Worm (Caenorhabditis elegans) whole organism, L2 larva: ENCODE data around the gene mksr-1.

Experiments
- C34F6.9 ChIP-seq: fragments of 150-350 bp; optimal IDR thresholded peaks from 2 replicates; lab custom pipeline; 2014; ENCODE audit warnings: missing biosample characterization, missing genetic modification characterization
- F13H6.1 ChIP-seq: sonication (generic microtip); optimal IDR thresholded peaks from 2 replicates; lab custom pipeline; 2016; ENCODE audit warnings: missing genetic modification characterization, missing compliant biosample characterization
- R02D3.7 ChIP-seq: fragments of 150-350 bp; optimal IDR thresholded peaks from 2 replicates; lab custom pipeline; 2014; ENCODE audit warnings: missing biosample characterization, missing genetic modification characterization
- Y55F3AM.14 ChIP-seq: fragments of 200-800 bp; sonication (Bioruptor generic); optimal IDR thresholded peaks from 2 replicates; lab custom pipeline; 2018; ENCODE audit warnings: mild to moderate bottlenecking, missing genetic modification characterization, missing compliant biosample characterization
- ZK546.5 ChIP-seq: sonication (generic microtip); optimal IDR thresholded peaks from 2 replicates; lab custom pipeline; 2017; ENCODE audit warnings: missing biosample characterization, missing genetic modification characterization
- alr-1 ChIP-seq: fragments of 150-350 bp; optimal IDR thresholded peaks from 2 replicates; lab custom pipeline; 2014; ENCODE audit warnings: missing biosample characterization, missing genetic modification characterization
- aly-2 ChIP-seq: fragments of 150-350 bp; optimal IDR thresholded peaks from 2 replicates; lab custom pipeline; 2014; ENCODE audit warnings: missing biosample characterization, missing genetic modification characterization
- ama-1 ChIP-seq: fragments of 150-350 bp; optimal IDR thresholded peaks from 2 replicates; lab custom pipeline; 2018; ENCODE audit warnings: inconsistent platforms
- blmp-1 ChIP-seq: sonication (generic microtip); optimal IDR thresholded peaks from 2 replicates; lab custom pipeline; 2017; ENCODE audit warnings: missing genetic modification characterization, mild to moderate bottlenecking, missing compliant biosample characterization, antibody characterized with exemption, moderate library complexity; ENCODE audit not compliant: insufficient read depth
- ceh-16 ChIP-seq: fragments of 150-350 bp; optimal IDR thresholded peaks from 2 replicates; lab custom pipeline; 2014; ENCODE audit warnings: missing biosample characterization, missing genetic modification characterization
- ceh-82 ChIP-seq: fragments of 150-350 bp; optimal IDR thresholded peaks from 2 replicates; lab custom pipeline; 2014; ENCODE audit warnings: missing biosample characterization, missing genetic modification characterization
- crh-2 ChIP-seq: sonication (generic microtip); optimal IDR thresholded peaks from 2 replicates; lab custom pipeline; 2017; ENCODE audit warnings: missing biosample characterization, missing genetic modification characterization
- dmd-4 ChIP-seq: sonication (generic microtip); optimal IDR thresholded peaks from 2 replicates; lab custom pipeline; 2017; ENCODE audit warnings: missing biosample characterization, missing genetic modification characterization
- egl-27 ChIP-seq: sonication (generic microtip); optimal IDR thresholded peaks from 3 replicates; lab custom pipeline; 2017; ENCODE audit warnings: missing biosample characterization, missing genetic modification reagents, missing genetic modification characterization
- elt-1 ChIP-seq: fragments of 150-350 bp; optimal IDR thresholded peaks from 2 replicates; lab custom pipeline; 2014; ENCODE audit warnings: missing biosample characterization, missing genetic modification characterization
- elt-3 ChIP-seq: sonication (generic microtip); optimal IDR thresholded peaks from 2 replicates; lab custom pipeline; 2017; ENCODE audit warnings: missing biosample characterization, missing genetic modification characterization
- fos-1 ChIP-seq: fragments of 150-350 bp; optimal IDR thresholded peaks from 2 replicates; lab custom pipeline; 2014; ENCODE audit warnings: missing biosample characterization, missing genetic modification characterization
- gmeb-1 ChIP-seq: fragments of 150-350 bp; optimal IDR thresholded peaks from 2 replicates; lab custom pipeline; 2014; ENCODE audit warnings: missing biosample characterization, missing genetic modification characterization
- lin-11 ChIP-seq: fragments of 150-350 bp; sonication (generic microtip); optimal IDR thresholded peaks from 2 replicates; lab custom pipeline; 2014; ENCODE audit warnings: missing biosample characterization, missing genetic modification characterization, inconsistent platforms, mixed read lengths
- lin-13 ChIP-seq: fragments of 150-350 bp; optimal IDR thresholded peaks from 2 replicates; lab custom pipeline; 2014; ENCODE audit warnings: missing biosample characterization, missing genetic modification reagents, missing genetic modification characterization
- lin-39 ChIP-seq: fragments of 150-350 bp; optimal IDR thresholded peaks from 2 replicates; lab custom pipeline; 2014; ENCODE audit warnings: missing biosample characterization, missing genetic modification reagents, missing genetic modification characterization
- lsy-2 ChIP-seq, 2 experiments: fragments of 150-350 bp in 1 of 2; sonication (generic microtip) in 1 of 2; optimal IDR thresholded peaks; 2 replicates each; lab custom pipeline; 2014 to 2017; ENCODE audit warnings: missing biosample characterization in 2 of 2, missing genetic modification characterization in 2 of 2
- mab-5 ChIP-seq: fragments of 150-350 bp; optimal IDR thresholded peaks from 2 replicates; lab custom pipeline; 2014; ENCODE audit warnings: missing biosample characterization, missing genetic modification characterization
- mbf-1 ChIP-seq: sonication (generic microtip); optimal IDR thresholded peaks from 2 replicates; lab custom pipeline; 2017; ENCODE audit warnings: missing biosample characterization, missing genetic modification characterization
- mdl-1 ChIP-seq, 2 experiments: fragments of 150-350 bp in 1 of 2; sonication (generic microtip) in 1 of 2; optimal IDR thresholded peaks; 2 replicates each; lab custom pipeline; 2017; ENCODE audit warnings: missing biosample characterization in 2 of 2, missing genetic modification characterization in 2 of 2
- nhr-10 ChIP-seq: sonication (generic microtip); optimal IDR thresholded peaks from 2 replicates; lab custom pipeline; 2017; ENCODE audit warnings: missing biosample characterization, missing genetic modification characterization
- nhr-11 ChIP-seq: fragments of 150-350 bp; optimal IDR thresholded peaks from 2 replicates; lab custom pipeline; 2014; ENCODE audit warnings: missing biosample characterization, missing genetic modification characterization
- nhr-12 ChIP-seq: fragments of 150-350 bp; optimal IDR thresholded peaks from 2 replicates; lab custom pipeline; 2014; ENCODE audit warnings: missing biosample characterization, missing genetic modification characterization
- nhr-129 ChIP-seq: fragments of 150-350 bp; optimal IDR thresholded peaks from 2 replicates; lab custom pipeline; 2014; ENCODE audit warnings: missing biosample characterization, missing genetic modification characterization
- nhr-21 ChIP-seq: fragments of 150-350 bp; optimal IDR thresholded peaks from 2 replicates; lab custom pipeline; 2014; ENCODE audit warnings: missing biosample characterization, missing genetic modification characterization
- nhr-23 ChIP-seq: fragments of 150-350 bp; optimal IDR thresholded peaks from 2 replicates; lab custom pipeline; 2014; ENCODE audit warnings: missing biosample characterization, missing genetic modification reagents, missing genetic modification characterization
- nhr-237 ChIP-seq: fragments of 150-350 bp; optimal IDR thresholded peaks from 2 replicates; lab custom pipeline; 2014; ENCODE audit warnings: missing biosample characterization, missing genetic modification characterization
- nhr-25 ChIP-seq: fragments of 150-350 bp; sonication (generic microtip); optimal IDR thresholded peaks from 3 replicates; lab custom pipeline; 2014; ENCODE audit warnings: missing biosample characterization, missing genetic modification characterization
- nhr-6 ChIP-seq: fragments of 150-350 bp; optimal IDR thresholded peaks from 2 replicates; lab custom pipeline; 2014; ENCODE audit warnings: missing biosample characterization, missing genetic modification characterization
- nhr-77 ChIP-seq: fragments of 150-350 bp; optimal IDR thresholded peaks from 2 replicates; lab custom pipeline; 2014; ENCODE audit warnings: missing biosample characterization, missing genetic modification characterization
- peb-1 ChIP-seq: fragments of 150-350 bp; optimal IDR thresholded peaks from 2 replicates; lab custom pipeline; 2014; ENCODE audit warnings: missing biosample characterization, missing genetic modification characterization
- sem-4 ChIP-seq: fragments of 150-350 bp; optimal IDR thresholded peaks from 2 replicates; lab custom pipeline; 2014; ENCODE audit warnings: missing biosample characterization, missing genetic modification reagents, missing genetic modification characterization
- skn-1 ChIP-seq: sonication (generic microtip); optimal IDR thresholded peaks from 2 replicates; lab custom pipeline; 2017; ENCODE audit warnings: missing biosample characterization, missing genetic modification characterization
- sma-3 ChIP-seq: sonication (generic microtip); optimal IDR thresholded peaks from 2 replicates; lab custom pipeline; 2016; ENCODE audit warnings: missing genetic modification reagents, missing genetic modification characterization, missing compliant biosample characterization
- sma-9 ChIP-seq, 2 experiments: fragments of 150-350 bp in 1 of 2; sonication (generic microtip) in 1 of 2; optimal IDR thresholded peaks; 2 replicates each; lab custom pipeline; 2014 to 2016; ENCODE audit warnings: missing genetic modification characterization in 2 of 2, mild to moderate bottlenecking in 1 of 2, missing biosample characterization in 1 of 2, missing compliant biosample characterization in 1 of 2, missing genetic modification reagents in 1 of 2, moderate library complexity in 1 of 2
- snpc-4 ChIP-seq: fragments of 150-350 bp; optimal IDR thresholded peaks from 2 replicates; lab custom pipeline; 2014; ENCODE audit warnings: missing biosample characterization, missing genetic modification characterization
- unc-39 ChIP-seq: fragments of 150-350 bp; optimal IDR thresholded peaks from 2 replicates; lab custom pipeline; 2014; ENCODE audit warnings: missing biosample characterization, missing genetic modification characterization
- unc-55 ChIP-seq: fragments of 150-350 bp; sonication (generic microtip); optimal IDR thresholded peaks from 3 replicates; lab custom pipeline; 2014; ENCODE audit warnings: missing biosample characterization, missing genetic modification reagents, missing genetic modification characterization
- unc-62 ChIP-seq: fragments of 150-350 bp; optimal IDR thresholded peaks from 2 replicates; lab custom pipeline; 2014; ENCODE audit warnings: missing biosample characterization, missing genetic modification reagents, missing genetic modification characterization
- zag-1 ChIP-seq: fragments of 150-350 bp; optimal IDR thresholded peaks from 2 replicates; lab custom pipeline; 2014; ENCODE audit warnings: missing biosample characterization, missing genetic modification characterization
- ztf-1 ChIP-seq: fragments of 200-800 bp; sonication (Bioruptor generic); conservative IDR thresholded peaks from 2 replicates; pipeline ENCODE4 v1.3.6; 2022; ENCODE audit warnings: missing genetic modification characterization, missing compliant biosample characterization
- ztf-11 ChIP-seq: sonication (generic microtip); optimal IDR thresholded peaks from 2 replicates; lab custom pipeline; 2017; ENCODE audit warnings: missing biosample characterization, missing genetic modification characterization
- ztf-4 ChIP-seq: fragments of 150-350 bp; optimal IDR thresholded peaks from 2 replicates; lab custom pipeline; 2014; ENCODE audit warnings: missing biosample characterization, missing genetic modification characterization

The mksr-1 gene

ce11 chrX:1096808-1097207 lies 27.9 kb upstream of the mksr-1 start, which contains the start of the genes pigx-1 and rme-6:
TSS of gene pigx-1 (minus strand) at chrX:1097013.
TSS of gene rme-6 (plus strand) at chrX:1097152.
- TF ChIP-seq peb-1 (tag; lab: Kevin White, UChicago) = no peak
- TF ChIP-seq unc-55 (GFP tag; lab: Kevin White, UChicago) = peak; percentile 63
- peak; percentile 20 for TF ChIP-seq nhr-129 (tag; lab: Kevin White, UChicago)
- TF ChIP-seq F13H6.1 = no peak
- peak in 1 of 2 experiments; percentile 27 for TF ChIP-seq lsy-2 (tag; optimal IDR thresholded peaks at IDR 0.05; lab: Kevin White, UChicago)

ce11 chrX:1094332-1094731 lies 25.4 kb upstream of the mksr-1 start:
- TF ChIP-seq lsy-2 (tag; optimal IDR thresholded peaks at IDR 0.05; lab: Kevin White, UChicago) = no peak
- TF ChIP-seq fos-1 (tag; lab: Kevin White, UChicago) = no peak
- no peak for TF ChIP-seq C34F6.9
- no peak for TF ChIP-seq ztf-1
- TF ChIP-seq aly-2 (tag; lab: Kevin White, UChicago) = no peak
- TF ChIP-seq nhr-25 (tag; lab: Kevin White, UChicago) = no peak
- no peak for TF ChIP-seq lin-13
- no peak for TF ChIP-seq crh-2 (tag; lab: Kevin White, UChicago)
- no peak for TF ChIP-seq lin-39 (tag; lab: Kevin White, UChicago)
- TF ChIP-seq mab-5 = no peak
- no peak for TF ChIP-seq nhr-237 (tag; lab: Kevin White, UChicago)

ce11 chrX:1093154-1093553 lies 24.2 kb upstream of the mksr-1 start:
- TF ChIP-seq aly-2 (tag; lab: Kevin White, UChicago) (no peak), snpc-4 (tag; lab: Kevin White, UChicago) (peak; percentile 82), mbf-1 (tag; lab: Kevin White, UChicago) (peak; percentile 3), elt-3 (no peak), zag-1 (peak; percentile 94), lin-13 (peak; percentile 89), ztf-1 (no peak), alr-1 (tag; lab: Kevin White, UChicago) (no peak), F13H6.1 (peak; percentile 98), unc-39 (peak; percentile 19), ztf-4 (peak; percentile 84), unc-62 (peak; percentile 88), sma-9 (GFP tag; optimal IDR thresholded peaks at IDR 0.05; lab: Kevin White, UChicago) (peak; percentile 97), sma-9 (tag; optimal IDR thresholded peaks at IDR 0.05; lab: Kevin White, UChicago) (no peak), egl-27 (peak; percentile 90), elt-1 (no peak), ceh-82 (no peak), ceh-16 (no peak), lin-39 (tag; lab: Kevin White, UChicago) (peak; percentile 43), R02D3.7 (tag; lab: Kevin White, UChicago) (no peak), ZK546.5 (tag; lab: Kevin White, UChicago) (no peak), Y55F3AM.14 (peak; percentile 87), blmp-1 (tag; lab: Kevin White, UChicago) (peak; percentile 93), nhr-11 (no peak), peb-1 (tag; lab: Kevin White, UChicago) (no peak), lin-11 (peak; percentile 28), mdl-1 (tag; optimal IDR thresholded peaks at IDR 0.05; lab: Kevin White, UChicago) (peak; percentile 95 to 98), nhr-25 (tag; lab: Kevin White, UChicago) (peak; percentile 93), nhr-12 (no peak), nhr-237 (tag; lab: Kevin White, UChicago) (no peak), unc-55 (GFP tag; lab: Kevin White, UChicago) (peak; percentile 92), skn-1 (no peak), dmd-4 (no peak), nhr-129 (tag; lab: Kevin White, UChicago) (peak; percentile 98), mab-5 (peak; percentile 64), fos-1 (tag; lab: Kevin White, UChicago) (peak; percentile 92), nhr-21 (tag; lab: Kevin White, UChicago) (peak; percentile 90), nhr-6 (tag; lab: Kevin White, UChicago) (peak; percentile 92), nhr-77 (no peak), nhr-10 (tag; lab: Kevin White, UChicago) (peak; percentile 62), ama-1 (lab: Kevin White, UChicago) (peak; percentile 17), gmeb-1 (tag; lab: Kevin White, UChicago) (peak; percentile 73), sem-4 (tag; lab: Kevin White, UChicago) (peak; percentile 97), sma-3 (peak; percentile 83), C34F6.9 (peak; percentile 97), ztf-11 (tag; lab: Kevin White, UChicago) (peak; percentile 8), nhr-23 (tag; lab: Kevin White, UChicago) (no peak), lsy-2 (tag; optimal IDR thresholded peaks at IDR 0.05; lab: Kevin White, UChicago) (peak; percentile 64 to 91), crh-2 (tag; lab: Kevin White, UChicago) (peak; percentile 94)
